Fruit fly (Drosophila melanogaster) whole organism, embryonic: ENCODE data around the gene UQCR-Q.

Source experiments
- CG1024 ChIP-seq: fragments of 200-800 bp; sonication (Bioruptor generic); IDR thresholded peaks from 2 replicates; pipeline ENCODE4 v1.3.6; 2022; ENCODE audit warnings: missing biosample characterization, missing genetic modification characterization
- CG10274 ChIP-seq: fragments of 200-800 bp; sonication (Bioruptor generic); optimal IDR thresholded peaks from 3 replicates; lab custom pipeline; 2017; ENCODE audit warnings: missing biosample characterization, mild to moderate bottlenecking, missing genetic modification characterization
- CG11093 ChIP-seq: fragments of 200-800 bp; sonication (Bioruptor generic); IDR thresholded peaks from 3 replicates; pipeline ENCODE4 v1.3.6; 2022; ENCODE audit warnings: missing biosample characterization, missing genetic modification characterization
- CG12659 ChIP-seq: fragments of 200-800 bp; sonication (Bioruptor generic); optimal IDR thresholded peaks from 3 replicates; lab custom pipeline; 2017; ENCODE audit warnings: mild to moderate bottlenecking, missing biosample characterization, missing genetic modification reagents, missing genetic modification characterization
- CG12942 ChIP-seq: fragments of 200-800 bp; sonication (Bioruptor generic); optimal IDR thresholded peaks from 3 replicates; lab custom pipeline; 2016; ENCODE audit warnings: missing biosample characterization, missing genetic modification characterization
- CG13287 ChIP-seq: fragments of 200-800 bp; sonication (Bioruptor generic); IDR thresholded peaks from 2 replicates; pipeline ENCODE4 v1.3.6; 2022; ENCODE audit warnings: missing biosample characterization, missing genetic modification characterization; ENCODE audit not compliant: partially characterized antibody
- CG13296 ChIP-seq: fragments of 200-800 bp; sonication (Bioruptor generic); optimal IDR thresholded peaks from 3 replicates; lab custom pipeline; 2018; ENCODE audit warnings: missing biosample characterization, mild to moderate bottlenecking, missing genetic modification characterization
- CG13894 ChIP-seq: fragments of 200-800 bp; sonication (Bioruptor generic); optimal IDR thresholded peaks from 3 replicates; lab custom pipeline; 2018; ENCODE audit warnings: missing biosample characterization, mild to moderate bottlenecking, missing genetic modification characterization, moderate library complexity
- CG15479 ChIP-seq: fragments of 200-800 bp; sonication (Bioruptor generic); optimal IDR thresholded peaks from 3 replicates; lab custom pipeline; 2019; ENCODE audit warnings: missing biosample characterization, mild to moderate bottlenecking, missing genetic modification characterization, moderate library complexity
- CG16813 ChIP-seq: fragments of 200-800 bp; sonication (Bioruptor generic); IDR thresholded peaks from 3 replicates; pipeline ENCODE4 v1.3.6; 2022; ENCODE audit warnings: missing biosample characterization, missing genetic modification characterization; ENCODE audit not compliant: partially characterized antibody
- CG18476 ChIP-seq: fragments of 200-800 bp; sonication (Bioruptor generic); optimal IDR thresholded peaks from 2 replicates; lab custom pipeline; 2016; ENCODE audit warnings: missing biosample characterization, mild to moderate bottlenecking, missing genetic modification characterization
- CG2199 ChIP-seq: fragments of 200-800 bp; sonication (Bioruptor generic); IDR thresholded peaks from 3 replicates; pipeline ENCODE4 v1.3.6; 2022; ENCODE audit warnings: missing biosample characterization, missing genetic modification characterization
- CG2712 ChIP-seq: fragments of 200-800 bp; optimal IDR thresholded peaks from 3 replicates; lab custom pipeline; 2019; ENCODE audit warnings: missing biosample characterization, mild to moderate bottlenecking, missing genetic modification characterization, moderate library complexity
- CG2889 ChIP-seq: fragments of 200-800 bp; sonication (Bioruptor generic); IDR thresholded peaks from 3 replicates; pipeline ENCODE4 v1.3.6; 2022; ENCODE audit warnings: missing biosample characterization, missing genetic modification characterization
- CG30403 ChIP-seq: fragments of 200-800 bp; sonication (Bioruptor generic); optimal IDR thresholded peaks from 3 replicates; lab custom pipeline; 2016; ENCODE audit warnings: missing biosample characterization, missing genetic modification characterization
- CG31441 ChIP-seq: fragments of 200-800 bp; sonication (Bioruptor generic); IDR thresholded peaks from 2 replicates; pipeline ENCODE4 v1.3.6; 2022; ENCODE audit warnings: missing biosample characterization, missing genetic modification characterization
- CG4730 ChIP-seq: fragments of 200-800 bp; sonication (Bioruptor generic); IDR thresholded peaks from 2 replicates; pipeline ENCODE4 v1.3.6; 2022; ENCODE audit warnings: missing biosample characterization, missing genetic modification characterization
- CG5180 ChIP-seq: fragments of 200-800 bp; sonication (Bioruptor generic); optimal IDR thresholded peaks from 3 replicates; lab custom pipeline; 2017; ENCODE audit warnings: missing biosample characterization, missing genetic modification characterization, mild to moderate bottlenecking, moderate library complexity, missing genetic modification reagents
- CG7928 ChIP-seq: fragments of 200-800 bp; sonication (Bioruptor generic); optimal IDR thresholded peaks from 2 replicates; lab custom pipeline; 2017; ENCODE audit warnings: missing biosample characterization, mild to moderate bottlenecking, missing genetic modification characterization
- CG8765 ChIP-seq: fragments of 200-800 bp; sonication (Bioruptor generic); IDR thresholded peaks from 2 replicates; pipeline ENCODE4 v1.3.6; 2022; ENCODE audit warnings: missing biosample characterization, missing genetic modification characterization
- CTCF ChIP-seq: fragments of 200-800 bp; sonication (Bioruptor generic); optimal IDR thresholded peaks from 2 replicates; lab custom pipeline; 2017; ENCODE audit warnings: missing biosample characterization, mild to moderate bottlenecking, missing genetic modification characterization, moderate library complexity
- Dek ChIP-seq: fragments of 200-800 bp; sonication (Bioruptor generic); optimal IDR thresholded peaks from 3 replicates; lab custom pipeline; 2019; ENCODE audit warnings: missing biosample characterization, mild to moderate bottlenecking, missing genetic modification characterization, moderate library complexity
- Dip2 ChIP-seq: fragments of 200-800 bp; sonication (Bioruptor generic); IDR thresholded peaks from 2 replicates; pipeline ENCODE4 v1.3.6; 2022; ENCODE audit warnings: missing biosample characterization, missing genetic modification characterization
- Doc2 ChIP-seq: fragments of 200-800 bp; sonication (Bioruptor generic); IDR thresholded peaks from 2 replicates; pipeline ENCODE4 v1.3.6; 2022; ENCODE audit warnings: missing biosample characterization, missing genetic modification characterization
- HLH54F ChIP-seq: fragments of 200-800 bp; sonication (Bioruptor generic); optimal IDR thresholded peaks from 3 replicates; lab custom pipeline; 2016; ENCODE audit warnings: missing biosample characterization, missing genetic modification characterization
- HmgZ ChIP-seq: fragments of 200-800 bp; sonication (Bioruptor generic); optimal IDR thresholded peaks from 2 replicates; lab custom pipeline; 2018; ENCODE audit warnings: missing biosample characterization, mild to moderate bottlenecking, missing genetic modification characterization
- Hmx ChIP-seq: fragments of 200-800 bp; sonication (Bioruptor generic); optimal IDR thresholded peaks from 2 replicates; lab custom pipeline; 2016; ENCODE audit warnings: missing biosample characterization, missing genetic modification characterization
- Hsf ChIP-seq: fragments of 200-800 bp; sonication (Bioruptor generic); optimal IDR thresholded peaks from 3 replicates; lab custom pipeline; 2016; ENCODE audit warnings: missing biosample characterization, missing genetic modification characterization
- NK7.1 ChIP-seq: fragments of 200-800 bp; sonication (Bioruptor generic); optimal IDR thresholded peaks from 3 replicates; lab custom pipeline; 2016; ENCODE audit warnings: missing biosample characterization, missing genetic modification characterization
- Opbp ChIP-seq: fragments of 200-800 bp; sonication (Bioruptor generic); IDR thresholded peaks from 3 replicates; pipeline ENCODE4 v1.3.6; 2022; ENCODE audit warnings: missing biosample characterization, missing genetic modification characterization; ENCODE audit not compliant: partially characterized antibody
- Spps ChIP-seq: fragments of 200-800 bp; sonication (Bioruptor generic); optimal IDR thresholded peaks from 2 replicates; lab custom pipeline; 2018; ENCODE audit warnings: missing biosample characterization, mild to moderate bottlenecking, missing genetic modification characterization
- br ChIP-seq: fragments of >200 bp; optimal IDR thresholded peaks from 2 replicates; lab custom pipeline; 2017
- cad ChIP-seq: fragments of >200 bp; optimal IDR thresholded peaks from 2 replicates; lab custom pipeline; 2017; ENCODE audit warnings: missing biosample characterization, missing genetic modification characterization
- ci ChIP-seq: fragments of 200-800 bp; sonication (Bioruptor generic); IDR thresholded peaks from 3 replicates; pipeline ENCODE4 v1.3.6; 2022; ENCODE audit warnings: missing biosample characterization, missing genetic modification characterization
- corto ChIP-seq: fragments of 200-800 bp; sonication (Bioruptor generic); optimal IDR thresholded peaks from 2 replicates; lab custom pipeline; 2016; ENCODE audit warnings: missing biosample characterization, mild to moderate bottlenecking, missing genetic modification characterization, moderate library complexity
- gce ChIP-seq: fragments of 200-800 bp; sonication (Bioruptor generic); IDR thresholded peaks from 3 replicates; pipeline ENCODE4 v1.3.6; 2022; ENCODE audit warnings: missing biosample characterization, missing genetic modification characterization
- gcm2 ChIP-seq: fragments of 200-800 bp; sonication (Bioruptor generic); optimal IDR thresholded peaks from 2 replicates; lab custom pipeline; 2016; ENCODE audit warnings: missing biosample characterization, missing genetic modification characterization
- gem ChIP-seq: fragments of 200-800 bp; sonication (Bioruptor generic); optimal IDR thresholded peaks from 2 replicates; lab custom pipeline; 2019; ENCODE audit warnings: missing biosample characterization, mild to moderate bottlenecking, missing genetic modification characterization, moderate library complexity
- gsb ChIP-seq: fragments of 200-800 bp; sonication (Bioruptor generic); IDR thresholded peaks from 2 replicates; pipeline ENCODE4 v1.3.6; 2022; ENCODE audit warnings: missing biosample characterization, missing genetic modification characterization
- h ChIP-seq: fragments of >200 bp; optimal IDR thresholded peaks from 2 replicates; lab custom pipeline; 2017
- inv ChIP-seq: fragments of 200-800 bp; sonication (Bioruptor generic); IDR thresholded peaks from 2 replicates; pipeline ENCODE4 v1.3.6; 2022; ENCODE audit warnings: missing biosample characterization, missing genetic modification characterization; ENCODE audit not compliant: partially characterized antibody
- jing ChIP-seq: fragments of 200-800 bp; sonication (Bioruptor generic); optimal IDR thresholded peaks from 2 replicates; lab custom pipeline; 2018; ENCODE audit warnings: missing biosample characterization, mild to moderate bottlenecking, missing genetic modification characterization
- lbe ChIP-seq: fragments of 200-800 bp; sonication (Bioruptor generic); optimal IDR thresholded peaks from 2 replicates; lab custom pipeline; 2016; ENCODE audit warnings: missing biosample characterization, mild to moderate bottlenecking, missing genetic modification characterization
- odd ChIP-seq: fragments of 200-800 bp; sonication (Bioruptor generic); optimal IDR thresholded peaks from 2 replicates; lab custom pipeline; 2017; ENCODE audit warnings: missing biosample characterization, mild to moderate bottlenecking, missing genetic modification characterization
- pum ChIP-seq: fragments of 200-800 bp; sonication (Bioruptor generic); optimal IDR thresholded peaks from 2 replicates; lab custom pipeline; 2016; ENCODE audit warnings: missing biosample characterization, missing genetic modification characterization
- pzg ChIP-seq: fragments of 200-800 bp; sonication (Bioruptor generic); optimal IDR thresholded peaks from 3 replicates; lab custom pipeline; 2018; ENCODE audit warnings: missing biosample characterization, mild to moderate bottlenecking, missing genetic modification characterization, moderate library complexity
- ranshi ChIP-seq: fragments of 200-800 bp; sonication (Bioruptor generic); IDR thresholded peaks from 2 replicates; pipeline ENCODE4 v1.3.6; 2022; ENCODE audit warnings: missing biosample characterization, missing genetic modification characterization
- sim ChIP-seq: fragments of 200-800 bp; sonication (Bioruptor generic); IDR thresholded peaks from 2 replicates; pipeline ENCODE4 v1.3.6; 2022; ENCODE audit warnings: missing biosample characterization, missing genetic modification characterization
- ssp ChIP-seq: fragments of 200-800 bp; sonication (Bioruptor generic); IDR thresholded peaks from 2 replicates; pipeline ENCODE4 v1.3.6; 2022; ENCODE audit warnings: missing biosample characterization, missing genetic modification characterization
- tup ChIP-seq: fragments of 200-800 bp; sonication (Bioruptor generic); optimal IDR thresholded peaks from 2 replicates; lab custom pipeline; 2016; ENCODE audit warnings: missing biosample characterization, mild to moderate bottlenecking, missing genetic modification characterization, moderate library complexity
- zen2 ChIP-seq: fragments of 200-800 bp; sonication (Bioruptor generic); IDR thresholded peaks from 3 replicates; pipeline ENCODE4 v1.3.6; 2022; ENCODE audit warnings: missing biosample characterization, missing genetic modification characterization; ENCODE audit not compliant: partially characterized antibody
- zfh1 ChIP-seq: fragments of 200-800 bp; sonication (Bioruptor generic); IDR thresholded peaks from 3 replicates; pipeline ENCODE4 v1.3.6; 2022; ENCODE audit warnings: missing biosample characterization, missing genetic modification characterization

The UQCR-Q gene

DNA sequence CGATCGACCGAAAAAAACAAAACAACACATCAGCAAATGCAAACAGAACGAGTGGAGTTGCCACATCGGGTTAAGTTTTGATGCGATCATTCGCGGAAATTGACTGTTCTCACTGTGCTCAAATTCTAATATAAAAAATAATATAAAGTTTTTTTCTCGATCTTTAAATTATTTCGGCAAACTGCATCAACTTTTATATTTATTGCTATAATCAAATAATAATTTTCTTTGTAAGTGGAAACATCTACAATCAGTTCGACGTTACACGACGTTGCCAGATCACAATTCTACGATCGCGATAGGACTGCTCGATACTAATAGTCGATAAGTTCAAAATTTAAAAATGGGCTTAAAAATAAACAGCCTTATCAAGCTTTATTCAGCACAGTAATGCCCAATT lies 45.8 kb upstream of the UQCR-Q start, which contains the start of gene Gorab (continued):
- peak; percentile 45 for TF ChIP-seq gcm2 (GFP tag; lab: Kevin White, UChicago)
- peak; percentile 35 for TF ChIP-seq CG10274
- peak; percentile 74 for TF ChIP-seq Spps (tag; lab: Kevin White, UChicago)
- TF ChIP-seq ssp (GFP tag; lab: Robert Waterston, UW), result peak; percentile 96
- no peak for TF ChIP-seq h (lab: Kevin White, UChicago)
- peak; percentile 48; the same call in 2 of the 3 replicates for TF ChIP-seq CG16813
- TF ChIP-seq CG4730 (GFP tag; lab: Robert Waterston, UW), result peak; percentile 94
- TF ChIP-seq gem (tag; lab: Kevin White, UChicago), result peak; percentile 90
- TF ChIP-seq CG31441, result peak; percentile 93
- peak; percentile 77 for TF ChIP-seq tup (GFP tag; lab: Kevin White, UChicago)
- peak; percentile 81 for TF ChIP-seq HLH54F
- peak; percentile 78 for TF ChIP-seq gsb (GFP tag; lab: Robert Waterston, UW)
- TF ChIP-seq CG5180 (GFP tag; lab: Kevin White, UChicago), result peak; percentile 37
- TF ChIP-seq jing (GFP tag; lab: Kevin White, UChicago), result peak; percentile 64
- peak; percentile 95 for TF ChIP-seq CG2712
- TF ChIP-seq CG2889 (GFP tag; lab: Robert Waterston, UW), result peak; percentile 96
- peak; percentile 60 for TF ChIP-seq CG7928 (GFP tag; lab: Kevin White, UChicago)
- peak; percentile 83; the same call in 2 of the 3 replicates for TF ChIP-seq CG2199 (GFP tag; lab: Robert Waterston, UW)
- TF ChIP-seq CTCF (GFP tag; lab: Kevin White, UChicago), result peak; percentile 17
- peak; percentile 84 for TF ChIP-seq CG30403 (GFP tag; lab: Kevin White, UChicago)
- peak; percentile 63; the same call in 1 of the 2 replicates for TF ChIP-seq Dip2 (GFP tag; lab: Robert Waterston, UW)
- TF ChIP-seq lbe, result peak; percentile 90
- peak; percentile 97 for TF ChIP-seq zfh1 (GFP tag; lab: Robert Waterston, UW)
- TF ChIP-seq zen2 (GFP tag; lab: Robert Waterston, UW), result no peak
- TF ChIP-seq CG13287 (GFP tag; lab: Robert Waterston, UW), result peak; percentile 62
- TF ChIP-seq pum (GFP tag; lab: Kevin White, UChicago), result peak; percentile 60
- TF ChIP-seq CG12942 (GFP tag; lab: Kevin White, UChicago), result peak; percentile 90
- TF ChIP-seq NK7.1 (GFP tag; lab: Kevin White, UChicago), result peak; percentile 40
- peak; percentile 81 for TF ChIP-seq HmgZ (tag; lab: Kevin White, UChicago)
- peak; percentile 81 for TF ChIP-seq corto
- TF ChIP-seq inv (GFP tag; lab: Robert Waterston, UW), result peak; percentile 49
- peak; percentile 92 for TF ChIP-seq ranshi (GFP tag; lab: Robert Waterston, UW)
- TF ChIP-seq CG13894, result peak; percentile 27
- TF ChIP-seq Hsf (GFP tag; lab: Kevin White, UChicago), result peak; percentile 93
- TF ChIP-seq Hmx, result peak; percentile 58
- TF ChIP-seq CG18476 (GFP tag; lab: Kevin White, UChicago), result peak; percentile 89
- TF ChIP-seq cad, result no peak
- peak; percentile 39 for TF ChIP-seq odd (GFP tag; lab: Kevin White, UChicago)
- TF ChIP-seq gce, result peak; percentile 82; the same call in 1 of the 3 replicates
- no peak for TF ChIP-seq br (lab: Kevin White, UChicago)
- TF ChIP-seq pzg (GFP tag; lab: Kevin White, UChicago), result peak; percentile 54
- TF ChIP-seq Dek, result peak; percentile 62
- peak; percentile 86 for TF ChIP-seq sim (GFP tag; lab: Robert Waterston, UW)
- TF ChIP-seq Opbp (GFP tag; lab: Robert Waterston, UW), result no peak
- TF ChIP-seq CG15479 (GFP tag; lab: Kevin White, UChicago), result no peak
- peak; percentile 75; the same call in 1 of the 2 replicates for TF ChIP-seq Doc2
- peak; percentile 92 for TF ChIP-seq CG11093
- peak; percentile 93 for TF ChIP-seq CG12659 (GFP tag; lab: Kevin White, UChicago)
- peak; percentile 94 for TF ChIP-seq CG8765
- peak; percentile 94 for TF ChIP-seq ci (GFP tag; lab: Robert Waterston, UW)
- TF ChIP-seq CG13296, result peak; percentile 22
- peak; percentile 89 for TF ChIP-seq CG1024 (GFP tag; lab: Robert Waterston, UW)
